Worm (Caenorhabditis elegans) whole organism, late embryonic: ENCODE results near the gene R107.2.

ENCODE experiments used
- C08G9.2 ChIP-seq: sonication (generic microtip); optimal IDR thresholded peaks from 2 replicates; lab custom pipeline; 2016; ENCODE audit warnings: mild to moderate bottlenecking, missing genetic modification characterization, moderate library complexity, missing compliant biosample characterization
- ceh-48 ChIP-seq: sonication (generic microtip); optimal IDR thresholded peaks from 2 replicates; lab custom pipeline; 2016; ENCODE audit warnings: missing genetic modification characterization, inconsistent platforms, missing compliant biosample characterization
- dve-1 ChIP-seq: sonication (generic microtip); optimal IDR thresholded peaks from 2 replicates; lab custom pipeline; 2017; ENCODE audit warnings: antibody characterized with exemption, mild to moderate bottlenecking, missing genetic modification characterization, missing compliant biosample characterization
- fkh-10 ChIP-seq: fragments of 150-350 bp; optimal IDR thresholded peaks from 2 replicates; lab custom pipeline; 2014; ENCODE audit warnings: missing biosample characterization, missing genetic modification reagents, missing genetic modification characterization
- nfya-1 ChIP-seq: sonication (generic microtip); optimal IDR thresholded peaks from 2 replicates; lab custom pipeline; 2017; ENCODE audit warnings: missing genetic modification characterization, mild to moderate bottlenecking, missing compliant biosample characterization, antibody characterized with exemption, moderate library complexity
- nhr-11 ChIP-seq: fragments of 150-350 bp; optimal IDR thresholded peaks from 2 replicates; lab custom pipeline; 2014; ENCODE audit warnings: missing biosample characterization, missing genetic modification characterization
- nhr-232 ChIP-seq: sonication (generic microtip); optimal IDR thresholded peaks from 2 replicates; lab custom pipeline; 2016; ENCODE audit warnings: missing genetic modification characterization, missing compliant biosample characterization
- pha-4 ChIP-seq: fragments of 150-350 bp; optimal IDR thresholded peaks from 2 replicates; lab custom pipeline; 2018; ENCODE audit warnings: missing biosample characterization, missing genetic modification reagents, missing genetic modification characterization
- pqm-1 ChIP-seq: sonication (generic microtip); optimal IDR thresholded peaks from 2 replicates; lab custom pipeline; 2016; ENCODE audit warnings: missing genetic modification characterization, missing compliant biosample characterization
- pros-1 ChIP-seq: fragments of 150-350 bp; optimal IDR thresholded peaks from 2 replicates; lab custom pipeline; 2014; ENCODE audit warnings: missing biosample characterization, missing genetic modification reagents, missing genetic modification characterization
- ref-2 ChIP-seq: sonication (generic microtip); optimal IDR thresholded peaks from 2 replicates; lab custom pipeline; 2016; ENCODE audit warnings: missing genetic modification characterization, missing compliant biosample characterization
- tbx-2 ChIP-seq: sonication (generic microtip); optimal IDR thresholded peaks from 2 replicates; lab custom pipeline; 2016; ENCODE audit warnings: missing genetic modification characterization, missing compliant biosample characterization
- unc-55 ChIP-seq: sonication (generic microtip); optimal IDR thresholded peaks from 2 replicates; lab custom pipeline; 2017; ENCODE audit warnings: missing biosample characterization, missing genetic modification reagents, missing genetic modification characterization
- unc-86 ChIP-seq: sonication (generic microtip); optimal IDR thresholded peaks from 2 replicates; lab custom pipeline; 2016; ENCODE audit warnings: missing genetic modification characterization, missing compliant biosample characterization

DNA sequence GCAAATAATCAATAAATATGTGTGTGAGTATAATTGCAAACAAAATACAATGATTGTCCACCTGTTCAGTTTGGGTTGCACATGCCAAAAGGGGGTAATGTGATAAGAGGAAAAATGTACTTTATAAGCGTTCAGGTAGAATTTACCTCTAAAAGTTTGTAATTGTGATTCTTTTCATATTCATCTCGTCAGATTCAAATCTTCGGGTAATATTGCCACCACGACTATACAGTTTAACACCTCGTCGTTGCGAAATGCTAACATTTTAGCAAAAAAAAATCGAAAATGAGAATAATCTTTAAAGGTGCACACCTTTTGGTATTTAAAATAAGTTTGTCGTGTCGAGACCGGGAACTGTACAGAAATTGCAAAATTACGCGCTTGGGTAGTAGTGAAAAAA lies 2.5 kb downstream of the R107.2 start, which contains the start of gene nac-2:
- TF ChIP-seq pha-4 (tag; lab: Kevin White, UChicago): no peak
- TF ChIP-seq nfya-1: no peak
- TF ChIP-seq ref-2 (tag; lab: Kevin White, UChicago): no peak
- TF ChIP-seq unc-55 (GFP tag; lab: Kevin White, UChicago): no peak
- TF ChIP-seq fkh-10: no peak
- TF ChIP-seq pqm-1 (tag; lab: Kevin White, UChicago): no peak
- TF ChIP-seq nhr-232 (tag; lab: Kevin White, UChicago): no peak
- no peak for TF ChIP-seq dve-1 (tag; lab: Kevin White, UChicago)
- TF ChIP-seq tbx-2 (tag; lab: Kevin White, UChicago): no peak
- TF ChIP-seq nhr-11 (tag; lab: Kevin White, UChicago): no peak
- no peak for TF ChIP-seq ceh-48 (tag; lab: Kevin White, UChicago)
- no peak for TF ChIP-seq pros-1 (tag; lab: Kevin White, UChicago)
- no peak for TF ChIP-seq unc-86 (tag; lab: Kevin White, UChicago)
- TF ChIP-seq C08G9.2 (tag; lab: Kevin White, UChicago): no peak
